Worm (Caenorhabditis elegans) whole organism, L4/young adult: Measurements from ENCODE around the gene asns-2.

Source experiments
- dao-5 ChIP-seq: sonication (generic microtip); optimal IDR thresholded peaks from 2 replicates; lab custom pipeline; 2016; ENCODE audit warnings: missing genotype, missing genetic modification characterization, moderate library complexity, missing compliant biosample characterization
- him-1 ChIP-seq: sonication (generic microtip); optimal IDR thresholded peaks from 2 replicates; lab custom pipeline; 2016; ENCODE audit warnings: missing genotype, missing genetic modification reagents, missing genetic modification characterization, missing compliant biosample characterization

DNA sequence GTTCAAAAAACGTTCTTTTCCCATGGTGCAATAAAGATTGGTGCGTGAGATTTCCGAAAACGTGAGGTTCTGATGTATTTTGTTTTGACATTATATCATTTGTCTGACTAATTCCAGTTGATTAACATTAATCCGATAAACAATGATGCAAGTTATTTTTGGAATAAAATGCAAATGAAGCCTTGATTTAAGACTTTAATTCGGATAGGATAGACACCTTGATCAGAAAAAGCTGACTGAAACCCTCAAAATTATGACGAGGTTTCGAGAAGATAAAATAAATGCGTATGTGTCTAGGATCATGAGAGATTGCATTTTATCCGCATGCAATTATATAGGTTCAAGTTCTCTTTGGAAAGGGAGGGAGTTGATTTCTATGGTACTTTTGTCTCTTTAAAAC is 5.2 kb downstream of the asns-2 start:
- TF ChIP-seq dao-5 (tag; lab: Kevin White, UChicago) (no peak), him-1 (no peak)
